Worm (Caenorhabditis elegans): ENCODE measurements around the gene T10D4.15.

DNA sequence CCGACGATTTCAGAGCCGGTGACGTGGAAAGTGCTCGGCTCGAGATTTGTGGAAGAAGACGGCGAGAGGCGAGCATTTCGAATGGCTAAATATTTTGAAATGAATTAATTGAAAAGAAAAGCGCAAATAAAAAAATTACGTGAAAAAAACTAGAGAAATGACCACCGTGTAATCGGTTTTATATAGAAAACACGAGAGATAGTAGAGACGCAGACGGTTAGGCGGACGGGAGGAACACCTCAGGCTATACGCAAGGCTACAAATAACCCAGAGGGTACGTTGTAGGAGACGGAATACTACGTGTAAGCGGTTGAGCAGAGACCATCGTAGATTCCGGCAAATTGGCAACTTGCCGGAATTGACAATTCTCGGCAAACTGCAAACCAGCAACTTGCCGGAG, 34.8 kb upstream of the T10D4.15 start, which contains the start of gene Y25C1A.13:
- TF ChIP-seq ama-1 (optimal IDR thresholded peaks at IDR 0.05) (no peak), ets-7 (tag; optimal IDR thresholded peaks at IDR 0.05) (no peak), hmbx-1 (tag; optimal IDR thresholded peaks at IDR 0.05) (no peak), tbx-11 (GFP tag; IDR thresholded peaks at IDR 0.05) (no peak), sea-1 (GFP tag; conservative IDR thresholded peaks at IDR 0.05) (no peak), B0310.2 (tag; optimal IDR thresholded peaks at IDR 0.05) (no peak), tbx-37 (GFP tag; conservative IDR thresholded peaks at IDR 0.05) (no peak), flt-1 (GFP tag; IDR thresholded peaks at IDR 0.05) (no peak), aly-1 (tag; optimal IDR thresholded peaks at IDR 0.05) (no peak), hmg-4 (GFP tag; optimal IDR thresholded peaks at IDR 0.05) (no peak), hnd-1 (tag; optimal IDR thresholded peaks at IDR 0.05) (no peak), ceh-36 (tag; optimal IDR thresholded peaks at IDR 0.05) (no peak), scrt-1 (GFP tag; IDR thresholded peaks at IDR 0.05) (no peak)

Data from whole organism, early embryonic.